Worm (Caenorhabditis elegans) whole organism, L2 larva: ENCODE data around the gene T16A1.2.

Experiments
- ama-1 ChIP-seq: fragments of 150-350 bp; optimal IDR thresholded peaks from 2 replicates; lab custom pipeline; 2018; ENCODE audit warnings: inconsistent platforms
- ceh-82 ChIP-seq: fragments of 150-350 bp; optimal IDR thresholded peaks from 2 replicates; lab custom pipeline; 2014; ENCODE audit warnings: missing biosample characterization, missing genetic modification characterization
- elt-1 ChIP-seq: fragments of 150-350 bp; optimal IDR thresholded peaks from 2 replicates; lab custom pipeline; 2014; ENCODE audit warnings: missing biosample characterization, missing genetic modification characterization
- fos-1 ChIP-seq: fragments of 150-350 bp; optimal IDR thresholded peaks from 2 replicates; lab custom pipeline; 2014; ENCODE audit warnings: missing biosample characterization, missing genetic modification characterization
- lin-39 ChIP-seq: fragments of 150-350 bp; optimal IDR thresholded peaks from 2 replicates; lab custom pipeline; 2014; ENCODE audit warnings: missing biosample characterization, missing genetic modification reagents, missing genetic modification characterization
- mbf-1 ChIP-seq: sonication (generic microtip); optimal IDR thresholded peaks from 2 replicates; lab custom pipeline; 2017; ENCODE audit warnings: missing biosample characterization, missing genetic modification characterization
- nhr-11 ChIP-seq: fragments of 150-350 bp; optimal IDR thresholded peaks from 2 replicates; lab custom pipeline; 2014; ENCODE audit warnings: missing biosample characterization, missing genetic modification characterization
- nhr-12 ChIP-seq: fragments of 150-350 bp; optimal IDR thresholded peaks from 2 replicates; lab custom pipeline; 2014; ENCODE audit warnings: missing biosample characterization, missing genetic modification characterization
- skn-1 ChIP-seq: sonication (generic microtip); optimal IDR thresholded peaks from 2 replicates; lab custom pipeline; 2017; ENCODE audit warnings: missing biosample characterization, missing genetic modification characterization
- unc-62 ChIP-seq: fragments of 150-350 bp; optimal IDR thresholded peaks from 2 replicates; lab custom pipeline; 2014; ENCODE audit warnings: missing biosample characterization, missing genetic modification reagents, missing genetic modification characterization
- ztf-11 ChIP-seq: sonication (generic microtip); optimal IDR thresholded peaks from 2 replicates; lab custom pipeline; 2017; ENCODE audit warnings: missing biosample characterization, missing genetic modification characterization

- TF ChIP-seq ceh-82 (tag; lab: Kevin White, UChicago): no peak
- TF ChIP-seq nhr-12 (tag; lab: Kevin White, UChicago): no peak
- TF ChIP-seq ztf-11: no peak
- no peak for TF ChIP-seq elt-1 (tag; lab: Kevin White, UChicago)
- no peak for TF ChIP-seq ama-1 (lab: Kevin White, UChicago)
- TF ChIP-seq mbf-1 (tag; lab: Kevin White, UChicago): no peak
- no peak for TF ChIP-seq lin-39 (tag; lab: Kevin White, UChicago)
- TF ChIP-seq nhr-11: no peak
- TF ChIP-seq fos-1 (tag; lab: Kevin White, UChicago): no peak
- TF ChIP-seq skn-1 (tag; lab: Kevin White, UChicago): no peak
- no peak for TF ChIP-seq unc-62 (GFP tag; lab: Kevin White, UChicago)
Measured at ce11 chrII:2146900-2147375, 51.5 kb downstream of the T16A1.2 start, which contains the start of gene C40A11.2.
